Worm (Caenorhabditis elegans) whole organism, L2 larva: ENCODE measurements around the gene ret-1.

Experiments
- C34F6.9 ChIP-seq: fragments of 150-350 bp; optimal IDR thresholded peaks from 2 replicates; lab custom pipeline; 2014; ENCODE audit warnings: missing biosample characterization, missing genetic modification characterization
- F13H6.1 ChIP-seq: sonication (generic microtip); optimal IDR thresholded peaks from 2 replicates; lab custom pipeline; 2016; ENCODE audit warnings: missing genetic modification characterization, missing compliant biosample characterization
- Y55F3AM.14 ChIP-seq: fragments of 200-800 bp; sonication (Bioruptor generic); optimal IDR thresholded peaks from 2 replicates; lab custom pipeline; 2018; ENCODE audit warnings: mild to moderate bottlenecking, missing genetic modification characterization, missing compliant biosample characterization
- ZK546.5 ChIP-seq: sonication (generic microtip); optimal IDR thresholded peaks from 2 replicates; lab custom pipeline; 2017; ENCODE audit warnings: missing biosample characterization, missing genetic modification characterization
- alr-1 ChIP-seq: fragments of 150-350 bp; optimal IDR thresholded peaks from 2 replicates; lab custom pipeline; 2014; ENCODE audit warnings: missing biosample characterization, missing genetic modification characterization
- aly-2 ChIP-seq: fragments of 150-350 bp; optimal IDR thresholded peaks from 2 replicates; lab custom pipeline; 2014; ENCODE audit warnings: missing biosample characterization, missing genetic modification characterization
- ama-1 ChIP-seq: fragments of 150-350 bp; optimal IDR thresholded peaks from 2 replicates; lab custom pipeline; 2018; ENCODE audit warnings: inconsistent platforms
- blmp-1 ChIP-seq: sonication (generic microtip); optimal IDR thresholded peaks from 2 replicates; lab custom pipeline; 2017; ENCODE audit warnings: missing genetic modification characterization, mild to moderate bottlenecking, missing compliant biosample characterization, antibody characterized with exemption, moderate library complexity; ENCODE audit not compliant: insufficient read depth
- ceh-82 ChIP-seq: fragments of 150-350 bp; optimal IDR thresholded peaks from 2 replicates; lab custom pipeline; 2014; ENCODE audit warnings: missing biosample characterization, missing genetic modification characterization
- crh-2 ChIP-seq: sonication (generic microtip); optimal IDR thresholded peaks from 2 replicates; lab custom pipeline; 2017; ENCODE audit warnings: missing biosample characterization, missing genetic modification characterization
- elt-1 ChIP-seq: fragments of 150-350 bp; optimal IDR thresholded peaks from 2 replicates; lab custom pipeline; 2014; ENCODE audit warnings: missing biosample characterization, missing genetic modification characterization
- fos-1 ChIP-seq: fragments of 150-350 bp; optimal IDR thresholded peaks from 2 replicates; lab custom pipeline; 2014; ENCODE audit warnings: missing biosample characterization, missing genetic modification characterization
- gmeb-1 ChIP-seq: fragments of 150-350 bp; optimal IDR thresholded peaks from 2 replicates; lab custom pipeline; 2014; ENCODE audit warnings: missing biosample characterization, missing genetic modification characterization
- lin-11 ChIP-seq: fragments of 150-350 bp; sonication (generic microtip); optimal IDR thresholded peaks from 2 replicates; lab custom pipeline; 2014; ENCODE audit warnings: missing biosample characterization, missing genetic modification characterization, inconsistent platforms, mixed read lengths
- lin-13 ChIP-seq: fragments of 150-350 bp; optimal IDR thresholded peaks from 2 replicates; lab custom pipeline; 2014; ENCODE audit warnings: missing biosample characterization, missing genetic modification reagents, missing genetic modification characterization
- lsy-2 ChIP-seq, 2 experiments: fragments of 150-350 bp in 1 of 2; sonication (generic microtip) in 1 of 2; optimal IDR thresholded peaks; 2 replicates each; lab custom pipeline; 2014 to 2017; ENCODE audit warnings: missing biosample characterization in 2 of 2, missing genetic modification characterization in 2 of 2
- mab-5 ChIP-seq: fragments of 150-350 bp; optimal IDR thresholded peaks from 2 replicates; lab custom pipeline; 2014; ENCODE audit warnings: missing biosample characterization, missing genetic modification characterization
- mbf-1 ChIP-seq: sonication (generic microtip); optimal IDR thresholded peaks from 2 replicates; lab custom pipeline; 2017; ENCODE audit warnings: missing biosample characterization, missing genetic modification characterization
- mdl-1 ChIP-seq, 2 experiments: fragments of 150-350 bp in 1 of 2; sonication (generic microtip) in 1 of 2; optimal IDR thresholded peaks; 2 replicates each; lab custom pipeline; 2017; ENCODE audit warnings: missing biosample characterization in 2 of 2, missing genetic modification characterization in 2 of 2
- nhr-10 ChIP-seq: sonication (generic microtip); optimal IDR thresholded peaks from 2 replicates; lab custom pipeline; 2017; ENCODE audit warnings: missing biosample characterization, missing genetic modification characterization
- nhr-11 ChIP-seq: fragments of 150-350 bp; optimal IDR thresholded peaks from 2 replicates; lab custom pipeline; 2014; ENCODE audit warnings: missing biosample characterization, missing genetic modification characterization
- nhr-12 ChIP-seq: fragments of 150-350 bp; optimal IDR thresholded peaks from 2 replicates; lab custom pipeline; 2014; ENCODE audit warnings: missing biosample characterization, missing genetic modification characterization
- nhr-129 ChIP-seq: fragments of 150-350 bp; optimal IDR thresholded peaks from 2 replicates; lab custom pipeline; 2014; ENCODE audit warnings: missing biosample characterization, missing genetic modification characterization
- nhr-21 ChIP-seq: fragments of 150-350 bp; optimal IDR thresholded peaks from 2 replicates; lab custom pipeline; 2014; ENCODE audit warnings: missing biosample characterization, missing genetic modification characterization
- nhr-23 ChIP-seq: fragments of 150-350 bp; optimal IDR thresholded peaks from 2 replicates; lab custom pipeline; 2014; ENCODE audit warnings: missing biosample characterization, missing genetic modification reagents, missing genetic modification characterization
- nhr-25 ChIP-seq: fragments of 150-350 bp; sonication (generic microtip); optimal IDR thresholded peaks from 3 replicates; lab custom pipeline; 2014; ENCODE audit warnings: missing biosample characterization, missing genetic modification characterization
- nhr-6 ChIP-seq: fragments of 150-350 bp; optimal IDR thresholded peaks from 2 replicates; lab custom pipeline; 2014; ENCODE audit warnings: missing biosample characterization, missing genetic modification characterization
- nhr-77 ChIP-seq: fragments of 150-350 bp; optimal IDR thresholded peaks from 2 replicates; lab custom pipeline; 2014; ENCODE audit warnings: missing biosample characterization, missing genetic modification characterization
- peb-1 ChIP-seq: fragments of 150-350 bp; optimal IDR thresholded peaks from 2 replicates; lab custom pipeline; 2014; ENCODE audit warnings: missing biosample characterization, missing genetic modification characterization
- sem-4 ChIP-seq: fragments of 150-350 bp; optimal IDR thresholded peaks from 2 replicates; lab custom pipeline; 2014; ENCODE audit warnings: missing biosample characterization, missing genetic modification reagents, missing genetic modification characterization
- sma-3 ChIP-seq: sonication (generic microtip); optimal IDR thresholded peaks from 2 replicates; lab custom pipeline; 2016; ENCODE audit warnings: missing genetic modification reagents, missing genetic modification characterization, missing compliant biosample characterization
- sma-9 ChIP-seq, 2 experiments: fragments of 150-350 bp in 1 of 2; sonication (generic microtip) in 1 of 2; optimal IDR thresholded peaks; 2 replicates each; lab custom pipeline; 2014 to 2016; ENCODE audit warnings: missing genetic modification characterization in 2 of 2, mild to moderate bottlenecking in 1 of 2, missing biosample characterization in 1 of 2, missing compliant biosample characterization in 1 of 2, missing genetic modification reagents in 1 of 2, moderate library complexity in 1 of 2
- snpc-4 ChIP-seq: fragments of 150-350 bp; optimal IDR thresholded peaks from 2 replicates; lab custom pipeline; 2014; ENCODE audit warnings: missing biosample characterization, missing genetic modification characterization
- unc-39 ChIP-seq: fragments of 150-350 bp; optimal IDR thresholded peaks from 2 replicates; lab custom pipeline; 2014; ENCODE audit warnings: missing biosample characterization, missing genetic modification characterization
- unc-55 ChIP-seq: fragments of 150-350 bp; sonication (generic microtip); optimal IDR thresholded peaks from 3 replicates; lab custom pipeline; 2014; ENCODE audit warnings: missing biosample characterization, missing genetic modification reagents, missing genetic modification characterization
- unc-62 ChIP-seq: fragments of 150-350 bp; optimal IDR thresholded peaks from 2 replicates; lab custom pipeline; 2014; ENCODE audit warnings: missing biosample characterization, missing genetic modification reagents, missing genetic modification characterization
- zag-1 ChIP-seq: fragments of 150-350 bp; optimal IDR thresholded peaks from 2 replicates; lab custom pipeline; 2014; ENCODE audit warnings: missing biosample characterization, missing genetic modification characterization
- ztf-1 ChIP-seq: fragments of 200-800 bp; sonication (Bioruptor generic); conservative IDR thresholded peaks from 2 replicates; pipeline ENCODE4 v1.3.6; 2022; ENCODE audit warnings: missing genetic modification characterization, missing compliant biosample characterization
- ztf-11 ChIP-seq: sonication (generic microtip); optimal IDR thresholded peaks from 2 replicates; lab custom pipeline; 2017; ENCODE audit warnings: missing biosample characterization, missing genetic modification characterization
- ztf-4 ChIP-seq: fragments of 150-350 bp; optimal IDR thresholded peaks from 2 replicates; lab custom pipeline; 2014; ENCODE audit warnings: missing biosample characterization, missing genetic modification characterization

ret-1 gene

ce11 chrV:14849628-14850027 is 2.4 kb upstream of the ret-1 start (continued):
- TF ChIP-seq ZK546.5 (tag; lab: Kevin White, UChicago) (no peak), lsy-2 (tag; optimal IDR thresholded peaks at IDR 0.05; lab: Kevin White, UChicago) (peak in 1 of 2 experiments; percentile 68), unc-62 (GFP tag; lab: Kevin White, UChicago) (no peak), fos-1 (tag; lab: Kevin White, UChicago) (peak; percentile 59), gmeb-1 (tag; lab: Kevin White, UChicago) (peak; percentile 57)

- TF ChIP-seq crh-2 (tag; lab: Kevin White, UChicago) (peak; percentile 98), ztf-1 (GFP tag; lab: Robert Waterston, UW) (no peak), lsy-2 (tag; optimal IDR thresholded peaks at IDR 0.05; lab: Kevin White, UChicago) (peak in 1 of 2 experiments; percentile 72), zag-1 (tag; lab: Kevin White, UChicago) (no peak), unc-62 (GFP tag; lab: Kevin White, UChicago) (peak; percentile 29), Y55F3AM.14 (GFP tag; lab: Kevin White, UChicago) (no peak), nhr-25 (tag; lab: Kevin White, UChicago) (peak; percentile 79), peb-1 (no peak), ztf-11 (tag; lab: Kevin White, UChicago) (no peak), blmp-1 (peak; percentile 46), nhr-21 (tag; lab: Kevin White, UChicago) (peak; percentile 40), ztf-4 (tag; lab: Kevin White, UChicago) (peak; percentile 16), ZK546.5 (tag; lab: Kevin White, UChicago) (no peak), nhr-23 (tag; lab: Kevin White, UChicago) (no peak), ceh-82 (tag; lab: Kevin White, UChicago) (no peak), mab-5 (tag; lab: Kevin White, UChicago) (peak; percentile 47), mdl-1 (tag; optimal IDR thresholded peaks at IDR 0.05; lab: Kevin White, UChicago) (peak; percentile 83 to 84), C34F6.9 (tag; lab: Kevin White, UChicago) (peak; percentile 63), snpc-4 (tag; lab: Kevin White, UChicago) (peak; percentile 23), unc-55 (GFP tag; lab: Kevin White, UChicago) (no peak), sem-4 (tag; lab: Kevin White, UChicago) (peak; percentile 20), aly-2 (tag; lab: Kevin White, UChicago) (no peak), lin-11 (tag; lab: Kevin White, UChicago) (no peak), nhr-77 (tag; lab: Kevin White, UChicago) (no peak), fos-1 (tag; lab: Kevin White, UChicago) (peak; percentile 23), nhr-10 (tag; lab: Kevin White, UChicago) (no peak), lin-13 (GFP tag; lab: Kevin White, UChicago) (peak; percentile 23), mbf-1 (tag; lab: Kevin White, UChicago) (no peak), sma-3 (GFP tag; lab: Kevin White, UChicago) (peak; percentile 56), nhr-129 (tag; lab: Kevin White, UChicago) (peak; percentile 90), nhr-11 (tag; lab: Kevin White, UChicago) (no peak), ama-1 (peak; percentile 80), unc-39 (tag; lab: Kevin White, UChicago) (no peak), elt-1 (tag; lab: Kevin White, UChicago) (no peak), gmeb-1 (tag; lab: Kevin White, UChicago) (peak; percentile 55), alr-1 (tag; lab: Kevin White, UChicago) (no peak), nhr-6 (peak; percentile 76), F13H6.1 (tag; lab: Kevin White, UChicago) (peak; percentile 84), nhr-12 (tag; lab: Kevin White, UChicago) (no peak), sma-9 (GFP tag; optimal IDR thresholded peaks at IDR 0.05; lab: Kevin White, UChicago) (peak; percentile 84), sma-9 (tag; optimal IDR thresholded peaks at IDR 0.05; lab: Kevin White, UChicago) (no peak)
Measured at ce11 chrV:14848510-14849206, 1.4 kb upstream of the ret-1 start.
